Worm (Caenorhabditis elegans): Measurements from ENCODE around the gene tag-164.

DNA sequence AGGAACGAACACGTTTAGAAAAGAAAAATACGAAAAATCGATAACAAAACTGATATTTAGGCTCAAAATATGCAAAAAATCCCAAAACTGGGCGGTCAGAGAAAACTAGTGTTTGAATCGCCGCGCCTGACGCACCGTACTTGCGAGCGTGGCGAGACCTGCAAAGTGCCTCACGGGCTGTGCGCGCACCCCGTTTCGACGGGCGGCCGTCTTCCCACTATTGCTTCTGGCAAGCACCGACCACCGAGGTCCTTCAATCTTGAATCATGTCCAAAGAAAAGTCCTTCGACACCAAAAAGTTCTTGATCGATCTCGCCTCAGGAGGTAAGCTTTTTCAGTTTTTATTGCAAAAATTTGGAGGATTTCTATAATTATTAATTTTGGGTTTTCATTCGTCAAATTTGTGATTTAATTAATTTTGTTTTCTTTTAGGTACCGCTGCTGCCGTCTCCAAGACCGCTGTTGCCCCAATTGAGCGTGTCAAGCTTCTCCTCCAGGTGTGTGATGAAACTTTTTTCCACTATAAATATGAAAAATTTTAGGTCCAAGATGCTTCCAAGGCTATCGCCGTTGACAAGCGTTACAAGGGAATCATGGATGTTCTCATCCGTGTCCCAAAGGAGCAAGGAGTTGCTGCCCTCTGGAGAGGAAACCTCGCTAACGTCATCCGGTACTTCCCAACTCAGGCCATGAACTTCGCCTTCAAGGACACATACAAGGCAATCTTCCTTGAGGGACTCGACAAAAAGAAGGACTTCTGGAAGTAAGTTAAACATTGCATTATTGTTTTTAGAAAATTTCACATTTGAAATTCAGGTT lies 3.8 kb downstream of the tag-164 start, which contains the start of gene ant-1.1:
- TF ChIP-seq pha-4 (GFP tag; IDR thresholded peaks at IDR 0.05) (peak; percentile 83), pha-4 (tag; optimal IDR thresholded peaks at IDR 0.05) (no peak), mdl-1 (tag; optimal IDR thresholded peaks at IDR 0.05) (peak; percentile 4 to 50)
